Worm (Caenorhabditis elegans) whole organism, midembryonic: Measurements from ENCODE around the gene C08B6.5.

Experiments used
- med-1 ChIP-seq: sonication (generic microtip); optimal IDR thresholded peaks from 2 replicates; lab custom pipeline; 2017; ENCODE audit warnings: missing genetic modification characterization, mild to moderate bottlenecking, missing compliant biosample characterization, antibody characterized with exemption, missing genetic modification reagents; ENCODE audit not compliant: insufficient read depth
- ref-1 ChIP-seq: fragments of 200-800 bp; sonication (Bioruptor generic); conservative IDR thresholded peaks from 2 replicates; pipeline ENCODE4 v1.3.6; 2022; ENCODE audit warnings: missing genetic modification reagents, missing genetic modification characterization, missing compliant biosample characterization
- ztf-29 ChIP-seq: fragments of 200-800 bp; sonication (Bioruptor generic); IDR thresholded peaks from 2 replicates; pipeline ENCODE4 v1.3.6; 2022; ENCODE audit warnings: missing genetic modification reagents, missing genetic modification characterization, missing compliant biosample characterization

DNA sequence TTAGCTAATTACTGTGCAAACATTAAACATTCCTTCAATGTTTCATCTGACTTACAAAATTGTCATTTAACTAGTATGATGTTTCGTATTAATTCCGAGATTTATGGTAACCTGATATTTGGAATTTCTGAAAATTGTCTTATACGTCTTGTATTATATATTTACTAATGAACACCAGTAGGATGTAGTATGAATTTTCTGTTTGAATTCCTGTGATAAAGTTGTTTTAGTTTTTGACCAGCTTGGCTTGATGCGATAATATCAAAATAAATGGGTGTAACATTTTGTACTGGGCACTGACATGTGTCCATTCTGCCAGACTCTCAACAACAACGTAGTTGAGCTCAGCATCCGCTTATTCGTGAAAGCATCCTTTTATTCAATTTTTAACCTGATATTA lies 32.7 kb upstream of the C08B6.5 start, which contains the start of gene R04B5.6:
- no peak for TF ChIP-seq med-1 (GFP tag; lab: Kevin White, UChicago)
- TF ChIP-seq ref-1 (GFP tag; lab: Robert Waterston, UW): no peak
- no peak for TF ChIP-seq ztf-29 (GFP tag; lab: Robert Waterston, UW)
